Fruit fly (Drosophila melanogaster) whole organism, prepupa: ENCODE results near the gene Yip1d1.

ENCODE experiments used
- CG6854 ChIP-seq: fragments of 200-800 bp; sonication (Bioruptor generic); optimal IDR thresholded peaks from 2 replicates; lab custom pipeline; 2017; ENCODE audit warnings: missing biosample characterization, mild to moderate bottlenecking, missing genetic modification characterization
- Lpt ChIP-seq: fragments of 200-800 bp; sonication (Bioruptor generic); optimal IDR thresholded peaks from 3 replicates; lab custom pipeline; 2016; ENCODE audit warnings: missing biosample characterization, missing genetic modification characterization

dm6 chr2L:13018992-13019484, 18.6 kb upstream of the Yip1d1 start, which contains the start of gene Ube4B:
- TF ChIP-seq CG6854 (GFP tag; lab: Kevin White, UChicago), result no peak
- TF ChIP-seq Lpt, result no peak
